Worm (Caenorhabditis elegans): Measurements from ENCODE around the gene clec-34.

clec-34 gene

DNA sequence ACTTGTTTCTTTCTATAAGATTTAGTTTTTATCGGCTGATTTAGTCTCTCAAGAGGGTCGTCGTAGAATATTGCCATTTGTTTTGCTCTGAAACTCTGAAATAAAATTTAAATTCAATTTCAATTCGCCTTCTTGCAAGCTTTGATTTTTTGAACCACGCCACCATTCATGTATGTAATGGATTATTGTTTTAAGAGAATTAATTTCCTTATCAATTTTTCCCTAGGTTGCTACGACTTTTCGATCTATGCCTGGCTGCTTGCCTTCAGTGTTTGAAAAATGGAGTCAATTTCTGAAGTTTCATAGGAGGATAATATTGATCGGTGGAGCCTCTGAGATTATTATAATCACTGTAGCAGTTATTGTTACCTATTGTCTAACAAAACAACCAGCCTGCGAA is at the start of gene clec-34, which contains the start of gene clec-38:
clec-34 (plus strand) TSS at position 248 of the 400 bp plus-strand sequence.
clec-38 (minus strand) TSS at position 101 of the 400 bp plus-strand sequence.
- no peak for TF ChIP-seq W03F9.2 (tag; optimal IDR thresholded peaks at IDR 0.05)
- TF ChIP-seq him-1 (tag; optimal IDR thresholded peaks at IDR 0.05) = no peak
- no peak for TF ChIP-seq dao-5 (tag; optimal IDR thresholded peaks at IDR 0.05)

DNA sequence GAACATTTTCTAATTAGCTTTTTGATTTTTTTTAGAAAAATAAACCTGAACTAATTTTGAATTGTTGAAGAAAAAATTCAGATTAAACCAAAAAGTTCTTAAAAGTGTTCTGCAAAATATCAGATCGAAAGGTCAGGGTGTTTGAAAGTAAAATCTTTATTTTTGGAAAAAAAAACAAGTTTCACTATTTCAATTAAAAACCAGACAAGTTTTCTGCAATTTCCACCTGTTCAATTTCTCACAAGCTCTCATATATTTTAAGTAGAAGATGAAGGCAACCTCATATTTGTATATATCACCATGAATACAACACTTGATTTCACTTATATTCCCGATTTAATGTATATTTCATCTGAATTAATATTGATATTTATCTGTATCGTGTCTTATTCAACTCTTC is 48.3 kb upstream of the clec-34 start, which contains the start of gene srz-102:
srz-102 (plus strand) TSS at position 301 of the 400 bp plus-strand sequence.
- TF ChIP-seq dao-5 (tag; optimal IDR thresholded peaks at IDR 0.05) = no peak
- no peak for TF ChIP-seq him-1 (tag; optimal IDR thresholded peaks at IDR 0.05)
- TF ChIP-seq W03F9.2 (tag; optimal IDR thresholded peaks at IDR 0.05) = no peak

DNA sequence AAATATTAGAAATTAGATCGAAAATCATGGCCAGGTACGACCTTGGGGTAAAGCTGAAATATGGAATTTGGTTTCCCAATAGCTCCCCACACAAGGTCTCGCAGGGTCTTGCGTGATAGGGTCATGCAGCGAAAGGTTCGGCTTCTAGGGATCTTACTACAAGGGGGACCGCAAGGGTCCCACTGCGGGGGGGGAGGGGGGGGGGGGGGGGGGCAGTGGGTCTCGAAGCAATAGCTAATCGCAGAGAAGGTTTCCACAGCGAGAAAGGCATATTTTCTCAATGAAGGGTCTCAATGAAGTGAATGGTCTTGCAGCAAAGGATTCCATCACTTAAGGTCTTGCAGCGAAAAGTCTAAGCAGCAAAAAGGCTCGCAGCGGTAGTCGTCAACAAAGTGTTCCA is 42.6 kb upstream of the clec-34 start:
- no peak for TF ChIP-seq dao-5 (tag; optimal IDR thresholded peaks at IDR 0.05)
- no peak for TF ChIP-seq him-1 (tag; optimal IDR thresholded peaks at IDR 0.05)
- no peak for TF ChIP-seq W03F9.2 (tag; optimal IDR thresholded peaks at IDR 0.05)

DNA sequence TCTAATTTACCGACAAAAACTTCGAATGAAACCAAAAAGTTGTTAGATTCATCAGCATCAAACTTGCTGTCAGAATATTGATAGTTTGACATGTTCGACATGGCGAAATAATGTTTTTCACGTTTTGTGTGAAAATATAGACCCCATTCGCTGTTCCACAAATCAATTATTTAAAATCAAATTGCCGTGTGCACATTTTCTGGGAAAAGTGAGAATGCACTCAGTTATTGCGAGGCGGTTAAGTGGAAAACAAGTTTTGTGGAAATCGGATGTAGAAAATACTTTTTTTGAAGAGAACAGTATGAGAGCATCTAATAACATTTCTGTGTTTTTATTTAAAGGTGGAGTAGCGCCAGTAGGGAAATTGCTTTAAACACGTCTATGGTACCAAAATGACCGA is 41.8 kb upstream of the clec-34 start, which contains the start of gene srw-42:
srw-42 (minus strand) TSS at position 101 of the 400 bp plus-strand sequence.
- TF ChIP-seq him-1 (tag; optimal IDR thresholded peaks at IDR 0.05) = no peak
- TF ChIP-seq dao-5 (tag; optimal IDR thresholded peaks at IDR 0.05) = no peak
- TF ChIP-seq W03F9.2 (tag; optimal IDR thresholded peaks at IDR 0.05) = no peak

DNA sequence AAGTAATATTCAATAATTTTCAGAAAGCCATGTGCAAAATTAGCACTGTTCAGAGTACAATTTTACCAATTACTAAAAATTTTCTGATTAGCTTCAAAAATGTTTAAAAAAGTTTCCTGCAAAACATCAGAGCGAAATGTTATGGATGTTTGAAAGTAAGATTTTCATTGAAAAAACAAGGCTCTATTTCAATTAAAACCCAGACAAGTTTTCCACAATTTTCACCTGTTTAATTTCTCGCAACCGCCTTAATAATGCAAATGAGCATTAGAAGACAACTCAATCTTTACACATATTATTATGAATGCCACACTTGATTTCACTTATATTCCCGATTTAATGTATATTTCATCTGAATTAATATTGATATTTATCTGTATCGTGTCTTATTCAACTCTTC is 41.0 kb upstream of the clec-34 start, which contains the start of gene srz-101:
srz-101 (plus strand) TSS at position 301 of the 400 bp plus-strand sequence.
- TF ChIP-seq dao-5 (tag; optimal IDR thresholded peaks at IDR 0.05) (no peak), him-1 (tag; optimal IDR thresholded peaks at IDR 0.05) (no peak), W03F9.2 (tag; optimal IDR thresholded peaks at IDR 0.05) (no peak)

DNA sequence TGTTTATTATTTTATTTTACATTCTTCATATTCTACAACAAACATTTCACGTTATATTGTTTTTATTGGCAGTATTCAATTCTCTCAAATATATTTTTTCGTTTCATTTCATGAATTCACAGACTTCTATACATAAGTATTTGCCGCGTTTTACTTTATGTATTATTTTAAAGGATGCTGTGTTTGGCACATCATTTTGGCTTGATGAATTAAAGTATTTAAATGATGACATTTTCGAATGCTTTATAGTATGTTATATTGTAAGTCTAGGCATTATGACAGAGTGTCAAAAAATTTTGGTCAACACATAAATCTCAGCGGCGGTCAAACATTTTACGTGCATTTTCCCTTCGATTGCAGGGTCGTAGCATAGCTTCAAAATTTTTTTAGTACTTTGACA is 40.1 kb upstream of the clec-34 start:
- TF ChIP-seq him-1 (tag; optimal IDR thresholded peaks at IDR 0.05) = no peak
- no peak for TF ChIP-seq W03F9.2 (tag; optimal IDR thresholded peaks at IDR 0.05)
- TF ChIP-seq dao-5 (tag; optimal IDR thresholded peaks at IDR 0.05) = no peak

DNA sequence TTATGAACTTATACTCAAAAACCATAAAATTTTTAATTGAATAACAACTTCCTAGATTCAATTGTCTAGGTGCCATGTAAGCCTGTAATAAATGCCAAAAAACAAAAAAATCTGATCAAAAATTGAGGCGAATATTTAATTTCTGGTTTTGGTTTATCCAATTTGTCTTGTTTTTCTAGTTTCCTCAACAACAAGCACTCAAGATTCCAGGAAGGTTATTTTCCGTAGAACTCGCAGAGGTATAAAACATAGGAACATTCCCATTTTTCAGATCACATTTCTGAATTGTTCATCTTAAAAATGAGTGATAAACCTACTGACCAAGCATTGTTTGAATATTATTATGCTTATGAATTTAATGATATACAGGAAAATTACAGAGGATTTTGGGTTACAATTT is 38.4 kb upstream of the clec-34 start, which contains the start of gene srw-41:
srw-41 (plus strand) TSS at position 301 of the 400 bp plus-strand sequence.
- no peak for TF ChIP-seq dao-5 (tag; optimal IDR thresholded peaks at IDR 0.05)
- TF ChIP-seq him-1 (tag; optimal IDR thresholded peaks at IDR 0.05) = no peak
- no peak for TF ChIP-seq W03F9.2 (tag; optimal IDR thresholded peaks at IDR 0.05)

DNA sequence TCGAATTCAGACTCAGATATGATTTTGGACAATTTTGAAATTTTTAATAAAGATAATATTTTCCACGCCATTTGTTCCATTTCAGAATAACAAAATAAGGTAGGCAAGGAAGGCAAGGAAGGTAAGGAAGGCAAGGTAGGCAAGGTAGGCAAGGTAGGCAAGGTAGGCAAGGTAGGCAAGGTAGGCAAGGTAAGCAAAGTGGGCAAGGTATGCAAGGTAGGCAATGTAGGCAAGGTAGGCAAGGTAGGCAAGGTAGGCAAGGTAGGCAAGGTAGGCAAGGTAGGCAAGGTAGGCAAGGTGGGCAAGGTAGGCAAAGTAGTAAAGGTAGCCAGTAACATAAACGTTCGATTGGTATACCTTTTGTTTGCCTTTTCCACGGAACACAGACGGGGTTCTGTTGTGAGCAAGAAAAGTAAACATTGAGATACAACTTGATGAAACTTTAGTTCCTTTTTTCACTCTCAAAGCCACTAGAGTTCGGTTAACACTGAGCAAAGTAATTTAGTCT is 35.8 kb upstream of the clec-34 start, which contains the start of gene Y70C5C.1:
Y70C5C.1 (plus strand) TSS at position 458 of the 508 bp plus-strand sequence.
- TF ChIP-seq W03F9.2 (tag; optimal IDR thresholded peaks at IDR 0.05) (no peak), dao-5 (tag; optimal IDR thresholded peaks at IDR 0.05) (no peak)

DNA sequence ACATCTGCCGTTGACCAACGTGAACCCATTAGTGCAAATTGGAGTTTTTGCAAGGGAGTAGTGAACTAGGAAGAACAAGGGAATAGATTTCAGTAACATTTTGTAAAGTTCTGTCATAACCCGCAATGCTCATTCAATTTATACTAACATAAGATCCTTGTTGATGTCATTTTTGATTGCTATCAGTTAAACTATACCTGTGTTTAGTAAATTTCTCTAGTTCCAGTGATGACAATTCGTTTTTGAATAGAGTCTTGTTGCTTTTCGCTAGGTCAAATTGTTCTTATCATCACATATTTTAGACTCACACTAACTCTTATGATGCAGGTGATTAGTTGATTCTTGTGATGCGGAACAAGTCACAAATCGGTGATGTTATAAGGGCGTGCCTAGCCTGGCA is 29.0 kb upstream of the clec-34 start, which contains the start of gene clec-9:
clec-9 (minus strand) TSS at position 101 of the 400 bp plus-strand sequence.
- TF ChIP-seq him-1 (tag; optimal IDR thresholded peaks at IDR 0.05) (no peak), dao-5 (tag; optimal IDR thresholded peaks at IDR 0.05) (no peak), W03F9.2 (tag; optimal IDR thresholded peaks at IDR 0.05) (no peak)

DNA sequence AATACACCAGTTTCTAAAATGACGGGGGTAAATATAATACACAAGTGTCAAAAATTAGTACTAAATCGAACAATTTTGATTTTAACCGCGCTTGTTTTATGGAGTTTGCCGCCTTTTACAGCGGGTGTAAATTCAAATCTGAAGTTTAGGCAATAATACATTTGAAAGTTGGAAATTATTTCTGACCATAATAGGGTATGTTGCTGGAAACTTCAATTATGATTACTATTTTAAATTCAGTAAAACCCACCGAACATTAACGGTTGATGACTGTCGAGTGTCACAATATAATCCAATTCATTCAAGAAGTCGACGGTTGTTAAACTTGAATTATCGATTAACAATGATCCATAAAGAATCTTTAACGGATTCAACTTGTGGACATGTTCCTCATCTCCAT is 21.8 kb upstream of the clec-34 start:
- TF ChIP-seq him-1 (tag; optimal IDR thresholded peaks at IDR 0.05) = no peak
- no peak for TF ChIP-seq W03F9.2 (tag; optimal IDR thresholded peaks at IDR 0.05)
- TF ChIP-seq dao-5 (tag; optimal IDR thresholded peaks at IDR 0.05) = no peak

DNA sequence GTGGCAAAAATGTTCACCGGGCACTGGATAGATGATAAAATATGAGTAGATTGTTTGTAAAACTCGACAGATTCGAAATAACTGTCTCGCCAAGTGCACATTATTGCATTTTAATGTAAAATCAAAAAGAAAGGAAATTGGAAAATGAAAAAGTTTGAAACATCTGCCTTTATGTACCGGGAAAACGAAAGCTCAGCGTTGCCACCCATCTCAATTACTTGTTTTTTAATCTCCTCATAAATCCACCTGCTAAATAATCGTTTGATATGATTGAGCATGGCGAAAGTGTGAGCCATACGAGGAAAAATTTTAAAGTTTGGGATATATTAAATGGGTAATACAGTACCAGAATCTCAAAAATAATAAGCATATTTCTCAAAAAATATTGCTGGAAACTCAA is 19.0 kb upstream of the clec-34 start, which contains the start of gene srh-137:
srh-137 (minus strand) TSS at position 101 of the 400 bp plus-strand sequence.
- TF ChIP-seq W03F9.2 (tag; optimal IDR thresholded peaks at IDR 0.05) = no peak
- no peak for TF ChIP-seq dao-5 (tag; optimal IDR thresholded peaks at IDR 0.05)
- TF ChIP-seq him-1 (tag; optimal IDR thresholded peaks at IDR 0.05) = no peak

DNA sequence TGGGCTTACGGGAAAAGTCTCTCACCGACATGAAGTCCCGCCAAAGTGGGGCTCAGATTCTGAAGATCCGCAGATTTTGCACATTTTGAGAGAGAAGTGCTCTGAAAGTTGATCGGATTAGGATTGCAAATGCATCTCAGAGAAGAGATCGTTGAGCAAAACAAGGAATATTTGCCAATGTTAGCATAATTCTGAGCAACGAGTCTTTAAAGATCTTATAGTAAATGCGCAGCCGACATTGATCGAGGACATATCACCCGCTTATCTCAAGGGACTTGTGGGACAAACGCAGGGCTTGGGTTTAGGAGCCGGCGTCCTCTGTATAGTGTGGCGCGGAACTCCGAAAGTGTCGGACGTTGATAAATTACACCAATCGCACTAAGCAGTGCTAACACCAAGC is 11.8 kb upstream of the clec-34 start, which contains the start of gene nhr-112:
nhr-112 (minus strand) TSS at position 101 of the 400 bp plus-strand sequence.
- TF ChIP-seq W03F9.2 (tag; optimal IDR thresholded peaks at IDR 0.05) (no peak), him-1 (tag; optimal IDR thresholded peaks at IDR 0.05) (no peak), dao-5 (tag; optimal IDR thresholded peaks at IDR 0.05) (no peak)

DNA sequence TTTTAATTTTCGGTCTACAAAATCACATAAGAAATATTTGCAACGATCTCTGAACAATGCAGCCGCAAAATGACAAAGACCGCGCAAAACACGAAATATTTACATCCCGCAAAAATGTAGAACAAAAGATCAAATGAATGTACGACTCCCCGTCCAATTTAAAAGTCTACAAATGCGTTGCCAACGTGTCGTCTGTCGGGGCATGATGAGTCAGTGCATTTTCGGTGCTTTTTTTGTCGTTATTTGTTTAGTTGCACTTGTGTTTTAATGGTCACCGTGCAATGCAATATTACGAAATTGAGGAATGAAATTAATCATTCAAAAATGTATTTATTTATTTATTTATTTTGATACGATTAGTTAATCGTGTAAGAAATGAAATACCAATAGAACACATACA is 11.0 kb upstream of the clec-34 start:
- no peak for TF ChIP-seq W03F9.2 (tag; optimal IDR thresholded peaks at IDR 0.05)
- no peak for TF ChIP-seq him-1 (tag; optimal IDR thresholded peaks at IDR 0.05)
- TF ChIP-seq dao-5 (tag; optimal IDR thresholded peaks at IDR 0.05) = no peak

DNA sequence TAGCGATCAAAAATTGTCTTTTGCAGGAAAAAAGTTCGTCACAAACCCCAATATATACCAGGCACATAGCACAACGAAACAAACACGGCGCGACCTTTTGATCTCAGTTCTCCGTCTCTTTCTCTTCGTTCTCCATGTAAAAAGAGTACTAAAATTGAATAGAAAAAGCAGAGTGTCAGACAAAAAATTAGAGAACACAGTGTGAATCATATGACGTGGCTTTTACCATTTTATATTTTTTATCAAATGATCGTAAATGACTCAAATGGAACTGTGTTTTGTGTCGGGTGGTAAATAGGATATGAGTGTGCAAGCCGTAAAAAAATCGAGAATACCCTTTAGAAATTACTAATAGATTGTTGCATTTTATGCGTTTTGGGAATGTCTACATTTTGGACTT is 9.6 kb upstream of the clec-34 start:
- TF ChIP-seq W03F9.2 (tag; optimal IDR thresholded peaks at IDR 0.05) (peak; percentile 47), him-1 (tag; optimal IDR thresholded peaks at IDR 0.05) (no peak), dao-5 (tag; optimal IDR thresholded peaks at IDR 0.05) (no peak)

DNA sequence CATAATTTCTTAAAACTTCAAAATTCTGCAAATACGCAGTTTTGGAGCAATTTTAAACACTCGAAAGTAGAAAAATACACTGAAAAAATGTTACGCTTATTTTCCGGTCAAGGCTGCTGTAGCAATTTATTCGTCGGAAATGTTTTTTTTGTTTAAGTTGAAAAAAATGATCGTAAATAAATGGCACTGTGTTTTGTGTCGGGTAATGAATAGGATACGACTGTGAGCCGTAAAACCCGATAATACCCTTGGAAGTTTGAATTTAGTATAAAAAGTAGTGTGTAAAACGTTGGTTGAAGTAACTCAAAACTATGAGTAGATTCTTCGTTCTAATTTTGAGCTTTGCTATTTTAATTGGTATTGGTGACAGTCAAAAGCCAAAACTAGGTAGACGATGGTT is 8.7 kb upstream of the clec-34 start, which contains the start of gene T25E12.14:
T25E12.14 (plus strand) TSS at position 301 of the 400 bp plus-strand sequence.
- TF ChIP-seq him-1 (tag; optimal IDR thresholded peaks at IDR 0.05) (no peak), dao-5 (tag; optimal IDR thresholded peaks at IDR 0.05) (no peak), W03F9.2 (tag; optimal IDR thresholded peaks at IDR 0.05) (no peak)

Data from whole organism, L4/young adult.